Worm (Caenorhabditis elegans) whole organism, L4/young adult: Measurements from ENCODE around the gene gmeb-1.

Experiments
- W03F9.2 ChIP-seq: fragments of 150-350 bp; optimal IDR thresholded peaks from 2 replicates; lab custom pipeline; 2014; ENCODE audit warnings: missing biosample characterization, missing genetic modification characterization
- dao-5 ChIP-seq: sonication (generic microtip); optimal IDR thresholded peaks from 2 replicates; lab custom pipeline; 2016; ENCODE audit warnings: missing genotype, missing genetic modification characterization, moderate library complexity, missing compliant biosample characterization
- him-1 ChIP-seq: sonication (generic microtip); optimal IDR thresholded peaks from 2 replicates; lab custom pipeline; 2016; ENCODE audit warnings: missing genotype, missing genetic modification reagents, missing genetic modification characterization, missing compliant biosample characterization

gmeb-1 gene

ce11 chrII:19238-19637, at the start of gene gmeb-1:
Gene gmeb-1 (plus strand): TSS chrII:19538.
- TF ChIP-seq W03F9.2 (no peak), him-1 (no peak), dao-5 (tag; lab: Kevin White, UChicago) (no peak)

ce11 chrII:586-985, 18.8 kb upstream of the gmeb-1 start:
- TF ChIP-seq him-1: no peak

ce11 chrII:1334-1898, 17.9 kb upstream of the gmeb-1 start, which contains the start of gene 2L52.1:
Gene 2L52.1 (plus strand): TSS chrII:1848.
- TF ChIP-seq dao-5 (tag; lab: Kevin White, UChicago) (no peak), him-1 (no peak)

ce11 chrII:4793-5192, 14.5 kb upstream of the gmeb-1 start:
- TF ChIP-seq W03F9.2 (no peak), him-1 (no peak), dao-5 (tag; lab: Kevin White, UChicago) (no peak)

ce11 chrII:6349-6748, 13.0 kb upstream of the gmeb-1 start, which contains the start of gene osta-1:
Gene osta-1 (plus strand): TSS chrII:6657.
- TF ChIP-seq W03F9.2 (no peak), him-1 (no peak), dao-5 (tag; lab: Kevin White, UChicago) (no peak)

ce11 chrII:8212-8611, 11.1 kb upstream of the gmeb-1 start:
- TF ChIP-seq W03F9.2: no peak
- TF ChIP-seq dao-5 (tag; lab: Kevin White, UChicago): no peak
- no peak for TF ChIP-seq him-1

- TF ChIP-seq W03F9.2: no peak
- TF ChIP-seq dao-5 (tag; lab: Kevin White, UChicago): no peak
- TF ChIP-seq him-1: no peak
Measured at ce11 chrII:11783-12182, 7.6 kb upstream of the gmeb-1 start, which contains the start of gene best-4. Gene best-4 (minus strand): TSS chrII:11883.

ce11 chrII:12685-13084, 6.7 kb upstream of the gmeb-1 start, which contains the start of gene best-3:
Gene best-3 (plus strand): TSS chrII:12985.
- no peak for TF ChIP-seq W03F9.2
- no peak for TF ChIP-seq him-1
- TF ChIP-seq dao-5 (tag; lab: Kevin White, UChicago): no peak

- no peak for TF ChIP-seq dao-5 (tag; lab: Kevin White, UChicago)
- peak; percentile 53 for TF ChIP-seq W03F9.2
- TF ChIP-seq him-1: no peak
Measured at ce11 chrII:18787-19186, 551 bp upstream of the gmeb-1 start.

- TF ChIP-seq dao-5 (tag; lab: Kevin White, UChicago): no peak
- no peak for TF ChIP-seq him-1
- no peak for TF ChIP-seq W03F9.2
Measured at ce11 chrII:21953-22352, 2.6 kb downstream of the gmeb-1 start.

- TF ChIP-seq him-1 (no peak), W03F9.2 (no peak), dao-5 (tag; lab: Kevin White, UChicago) (no peak)
Measured at ce11 chrII:23025-23424, 3.7 kb downstream of the gmeb-1 start, which contains the start of gene sqt-2. Gene sqt-2 (plus strand): TSS chrII:23325.

- TF ChIP-seq him-1 (no peak), dao-5 (tag; lab: Kevin White, UChicago) (no peak)
Measured at ce11 chrII:23739-24138, 4.4 kb downstream of the gmeb-1 start.

- no peak for TF ChIP-seq him-1
- peak; percentile 73 for TF ChIP-seq W03F9.2
- TF ChIP-seq dao-5 (tag; lab: Kevin White, UChicago): no peak
Measured at ce11 chrII:24559-24998, 5.2 kb downstream of the gmeb-1 start, which contains the start of gene enee-1. Gene enee-1 (plus strand): TSS chrII:24666.

ce11 chrII:28283-28682, 8.9 kb downstream of the gmeb-1 start, which contains the start of gene F23F1.4:
Gene F23F1.4 (minus strand): TSS chrII:28423.
- TF ChIP-seq W03F9.2 (no peak), him-1 (no peak), dao-5 (tag; lab: Kevin White, UChicago) (no peak)

- TF ChIP-seq W03F9.2: no peak
Measured at ce11 chrII:29578-29977, 10.2 kb downstream of the gmeb-1 start.

ce11 chrII:31521-31920, 12.2 kb downstream of the gmeb-1 start, which contains the start of the genes F23F1.5 and fbxc-54:
Gene F23F1.5 (minus strand): TSS chrII:31584.
Gene fbxc-54 (plus strand): TSS chrII:31719.
- TF ChIP-seq him-1 (no peak), dao-5 (tag; lab: Kevin White, UChicago) (no peak), W03F9.2 (no peak)
